Worm (Caenorhabditis elegans) whole organism, L1 larva: ENCODE measurements around the gene fbxa-197.
A peak's percentile ranks its signal among the peaks of the same experiment; 100 is the strongest.

Experiments used
- C04F5.9 ChIP-seq: sonication (generic microtip); optimal IDR thresholded peaks from 2 replicates; lab custom pipeline; 2016; ENCODE audit warnings: missing genetic modification characterization, missing compliant biosample characterization
- F16B12.6 ChIP-seq: fragments of 150-350 bp; optimal IDR thresholded peaks from 2 replicates; lab custom pipeline; 2014; ENCODE audit warnings: missing biosample characterization, missing genetic modification characterization
- Y116A8C.19 ChIP-seq: sonication (generic microtip); optimal IDR thresholded peaks from 2 replicates; lab custom pipeline; 2016; ENCODE audit warnings: missing compliant biosample characterization, missing genetic modification characterization, borderline replicate concordance
- aha-1 ChIP-seq: fragments of 150-350 bp; optimal IDR thresholded peaks from 2 replicates; lab custom pipeline; 2014; ENCODE audit warnings: missing biosample characterization, missing genetic modification characterization
- alr-1 ChIP-seq: fragments of 200-800 bp; sonication (Bioruptor generic); optimal IDR thresholded peaks from 2 replicates; lab custom pipeline; 2018; ENCODE audit warnings: borderline replicate concordance, mild to moderate bottlenecking, missing genetic modification characterization, missing compliant biosample characterization
- aly-2 ChIP-seq: fragments of 150-350 bp; optimal IDR thresholded peaks from 2 replicates; lab custom pipeline; 2014; ENCODE audit warnings: missing biosample characterization, missing genetic modification characterization
- blmp-1 ChIP-seq: fragments of 150-350 bp; optimal IDR thresholded peaks from 2 replicates; lab custom pipeline; 2014; ENCODE audit warnings: missing biosample characterization, missing genetic modification characterization
- ceh-8 ChIP-seq: fragments of 200-800 bp; sonication (Bioruptor generic); optimal IDR thresholded peaks from 2 replicates; lab custom pipeline; 2018; ENCODE audit warnings: mild to moderate bottlenecking, missing genetic modification characterization, moderate library complexity, missing compliant biosample characterization
- ceh-88 ChIP-seq: fragments of 200-800 bp; sonication (Bioruptor generic); IDR thresholded peaks from 2 replicates; pipeline ENCODE4 v1.3.6; 2022; ENCODE audit warnings: missing genetic modification characterization, missing compliant biosample characterization
- ces-1 ChIP-seq: fragments of 150-350 bp; optimal IDR thresholded peaks from 2 replicates; lab custom pipeline; 2014; ENCODE audit warnings: missing biosample characterization, missing genetic modification reagents, missing genetic modification characterization
- dpl-1 ChIP-seq, 3 experiments: fragments of 150-350 bp in 2 of 3; sonication (generic microtip) in 1 of 3; optimal IDR thresholded peaks; 2 replicates each; lab custom pipeline; 2014 to 2017; ENCODE audit warnings: missing biosample characterization in 3 of 3, missing genetic modification characterization in 3 of 3, missing genetic modification reagents in 3 of 3
- elt-2 ChIP-seq: sonication (generic microtip); optimal IDR thresholded peaks from 2 replicates; lab custom pipeline; 2016; ENCODE audit warnings: missing genetic modification characterization, mild to moderate bottlenecking, inconsistent platforms, missing compliant biosample characterization, missing genetic modification reagents
- elt-3 ChIP-seq, 6 experiments: fragments of 150-350 bp in 1 of 6; sonication (generic microtip); optimal IDR thresholded peaks; 2 replicates each; lab custom pipeline; 2017 to 2018; ENCODE audit warnings: missing biosample characterization in 6 of 6, missing genetic modification characterization in 6 of 6, inconsistent platforms in 1 of 6
- fkh-8 ChIP-seq: sonication (generic microtip); optimal IDR thresholded peaks from 2 replicates; lab custom pipeline; 2016; ENCODE audit warnings: mild to moderate bottlenecking, missing genetic modification characterization, missing compliant biosample characterization
- grh-1 ChIP-seq: fragments of 200-800 bp; sonication (Bioruptor generic); IDR thresholded peaks from 2 replicates; pipeline ENCODE4 v1.3.6; 2022; ENCODE audit warnings: missing genetic modification reagents, missing genetic modification characterization, missing compliant biosample characterization
- hlh-17 ChIP-seq: fragments of 200-800 bp; sonication (Bioruptor generic); optimal IDR thresholded peaks from 2 replicates; lab custom pipeline; 2018; ENCODE audit warnings: missing genetic modification characterization, mild to moderate bottlenecking, missing compliant biosample characterization, moderate library complexity, borderline replicate concordance
- irx-1 ChIP-seq: sonication (generic microtip); optimal IDR thresholded peaks from 2 replicates; lab custom pipeline; 2016; ENCODE audit warnings: missing genetic modification characterization, missing compliant biosample characterization
- lin-35 ChIP-seq, 2 experiments: fragments of 150-350 bp; optimal IDR thresholded peaks; 2 replicates each; lab custom pipeline; 2014; ENCODE audit warnings: missing biosample characterization in 2 of 2, missing genetic modification characterization in 2 of 2, missing genetic modification reagents in 2 of 2
- mab-9 ChIP-seq: fragments of 200-800 bp; sonication (Bioruptor generic); IDR thresholded peaks from 2 replicates; pipeline ENCODE4 v1.3.6; 2022; ENCODE audit warnings: missing genetic modification reagents, missing genetic modification characterization, missing compliant biosample characterization
- nhr-28 ChIP-seq: fragments of 150-350 bp; optimal IDR thresholded peaks from 2 replicates; lab custom pipeline; 2014; ENCODE audit warnings: missing biosample characterization, missing genetic modification characterization
- nhr-71 ChIP-seq: sonication (generic microtip); optimal IDR thresholded peaks from 2 replicates; lab custom pipeline; 2016; ENCODE audit warnings: mild to moderate bottlenecking, missing genetic modification characterization, moderate library complexity, missing compliant biosample characterization
- nhr-90 ChIP-seq: sonication (generic microtip); optimal IDR thresholded peaks from 2 replicates; lab custom pipeline; 2016; ENCODE audit warnings: mild to moderate bottlenecking, missing genetic modification characterization, missing compliant biosample characterization; ENCODE audit not compliant: poor library complexity
- pag-3 ChIP-seq: sonication (generic microtip); optimal IDR thresholded peaks from 2 replicates; lab custom pipeline; 2017; ENCODE audit warnings: missing genetic modification characterization, mild to moderate bottlenecking, missing compliant biosample characterization, antibody characterized with exemption, borderline replicate concordance; ENCODE audit not compliant: insufficient read depth
- tbx-2 ChIP-seq: sonication (generic microtip); optimal IDR thresholded peaks from 2 replicates; lab custom pipeline; 2016; ENCODE audit warnings: missing genetic modification characterization, missing compliant biosample characterization
- tlp-1 ChIP-seq: fragments of 150-350 bp; optimal IDR thresholded peaks from 2 replicates; lab custom pipeline; 2014; ENCODE audit warnings: missing biosample characterization, missing genetic modification characterization
- unc-62 ChIP-seq: fragments of 150-350 bp; optimal IDR thresholded peaks from 2 replicates; lab custom pipeline; 2014; ENCODE audit warnings: missing biosample characterization, missing genetic modification reagents, missing genetic modification characterization
- unc-86 ChIP-seq: sonication (generic microtip); optimal IDR thresholded peaks from 2 replicates; lab custom pipeline; 2016; ENCODE audit warnings: missing genetic modification characterization, missing compliant biosample characterization
- ztf-4 ChIP-seq: fragments of 150-350 bp; optimal IDR thresholded peaks from 2 replicates; lab custom pipeline; 2014; ENCODE audit warnings: missing biosample characterization, missing genetic modification characterization

Gene fbxa-197

ce11 chrV:15914774-15915173 is 47.3 kb downstream of the fbxa-197 start (continued):
- no peak for TF ChIP-seq tbx-2 (tag; lab: Kevin White, UChicago)
- no peak for TF ChIP-seq lin-35 (GFP tag; optimal IDR thresholded peaks at IDR 0.05; lab: Kevin White, UChicago)
- no peak for TF ChIP-seq aha-1 (tag; lab: Kevin White, UChicago)
- TF ChIP-seq, all 84 proteins: peak for 0

DNA sequence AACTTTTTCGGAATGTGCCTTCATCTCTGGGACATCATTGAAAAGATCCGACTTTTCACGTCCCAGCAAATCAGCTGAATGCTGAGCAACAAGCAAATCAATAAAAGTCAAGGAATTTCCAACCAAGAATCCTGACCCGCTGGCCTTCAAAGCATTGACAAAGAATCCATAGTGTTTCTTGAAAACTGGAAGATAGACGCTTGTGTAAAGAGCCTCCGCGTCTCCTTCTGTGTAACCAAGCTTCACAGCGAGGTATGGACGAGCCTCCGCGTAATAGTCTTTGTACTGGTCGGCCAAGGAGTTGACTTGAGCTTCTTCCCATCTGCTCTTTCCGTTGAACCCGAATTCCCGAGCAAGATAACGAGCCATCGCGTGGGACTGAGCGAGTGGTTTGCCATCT is 47.8 kb downstream of the fbxa-197 start:
- TF ChIP-seq unc-62 (no peak), Y116A8C.19 (no peak), fkh-8 (tag; lab: Kevin White, UChicago) (no peak), tlp-1 (no peak), dpl-1 (GFP tag; optimal IDR thresholded peaks at IDR 0.05; lab: Kevin White, UChicago) (no peak)

ce11 chrV:15915919-15916318 is 48.4 kb downstream of the fbxa-197 start, which contains the start of gene gst-38:
Gene gst-38 (minus strand): TSS chrV:15916070.
- TF ChIP-seq C04F5.9: no peak
- no peak for TF ChIP-seq fkh-8 (tag; lab: Kevin White, UChicago)
- no peak for TF ChIP-seq elt-3 (tag; optimal IDR thresholded peaks at IDR 0.05; lab: Kevin White, UChicago)
- TF ChIP-seq grh-1 (GFP tag; lab: Robert Waterston, UW): no peak
- TF ChIP-seq elt-2 (tag; lab: Kevin White, UChicago): peak; percentile 85
- TF ChIP-seq ceh-8: no peak
- TF ChIP-seq, all 84 proteins: peak for 1

- TF ChIP-seq unc-86: no peak
- no peak for TF ChIP-seq pag-3 (tag; lab: Kevin White, UChicago)
- TF ChIP-seq dpl-1 (GFP tag; optimal IDR thresholded peaks at IDR 0.05; lab: Kevin White, UChicago): no peak
- TF ChIP-seq Y116A8C.19: no peak
- no peak for TF ChIP-seq ces-1 (GFP tag; lab: Kevin White, UChicago)
- TF ChIP-seq irx-1 (tag; lab: Kevin White, UChicago): no peak
- no peak for TF ChIP-seq nhr-71 (tag; lab: Kevin White, UChicago)
- no peak for TF ChIP-seq aly-2 (tag; lab: Kevin White, UChicago)
- TF ChIP-seq mab-9 (GFP tag; lab: Robert Waterston, UW): no peak
- TF ChIP-seq nhr-90 (tag; lab: Kevin White, UChicago): no peak
- no peak for TF ChIP-seq alr-1 (tag; lab: Kevin White, UChicago)
- no peak for TF ChIP-seq hlh-17 (GFP tag; lab: Kevin White, UChicago)
- TF ChIP-seq blmp-1: no peak
- TF ChIP-seq F16B12.6 (tag; lab: Kevin White, UChicago): no peak
- no peak for TF ChIP-seq ztf-4 (tag; lab: Kevin White, UChicago)
- TF ChIP-seq ceh-88 (GFP tag; lab: Robert Waterston, UW): no peak
- TF ChIP-seq nhr-28 (tag; lab: Kevin White, UChicago): no peak
- no peak for TF ChIP-seq fkh-8 (tag; lab: Kevin White, UChicago)
Measured at ce11 chrV:15917458-15917857, 50.0 kb downstream of the fbxa-197 start, which contains the start of gene F35E8.9. Gene F35E8.9 (minus strand): TSS chrV:15917558.
